Fruit fly (Drosophila melanogaster) whole organism, embryonic: ENCODE data around the gene Utx.

Source experiments
- BEAF-32 ChIP-seq: fragments of 200-800 bp; sonication (Bioruptor generic); optimal IDR thresholded peaks from 3 replicates; lab custom pipeline; 2017; ENCODE audit warnings: missing biosample characterization, missing genetic modification characterization, mild to moderate bottlenecking, moderate library complexity, missing genetic modification reagents
- CG10431 ChIP-seq: fragments of 200-800 bp; sonication (Bioruptor generic); optimal IDR thresholded peaks from 3 replicates; lab custom pipeline; 2018; ENCODE audit warnings: missing biosample characterization, mild to moderate bottlenecking, missing genetic modification characterization
- CG11560 ChIP-seq: fragments of 200-800 bp; sonication (Bioruptor generic); IDR thresholded peaks from 3 replicates; pipeline ENCODE4 v1.3.6; 2022; ENCODE audit warnings: missing biosample characterization, missing genetic modification characterization
- CG12104 ChIP-seq: fragments of 200-800 bp; sonication (Bioruptor generic); optimal IDR thresholded peaks from 3 replicates; lab custom pipeline; 2016; ENCODE audit warnings: missing biosample characterization, missing genetic modification characterization
- CG12155 ChIP-seq: fragments of 200-800 bp; sonication (Bioruptor generic); optimal IDR thresholded peaks from 3 replicates; lab custom pipeline; 2016; ENCODE audit warnings: missing biosample characterization, missing genetic modification characterization
- CG13424 ChIP-seq: fragments of 200-800 bp; sonication (Bioruptor generic); optimal IDR thresholded peaks from 2 replicates; lab custom pipeline; 2019; ENCODE audit warnings: missing biosample characterization, mild to moderate bottlenecking, missing genetic modification characterization, moderate library complexity
- CG15073 ChIP-seq: fragments of 200-800 bp; sonication (Bioruptor generic); optimal IDR thresholded peaks from 2 replicates; lab custom pipeline; 2016; ENCODE audit warnings: missing biosample characterization, missing genetic modification characterization
- CG17802 ChIP-seq: fragments of 200-800 bp; sonication (Bioruptor generic); optimal IDR thresholded peaks from 2 replicates; lab custom pipeline; 2018; ENCODE audit warnings: missing biosample characterization, mild to moderate bottlenecking, missing genetic modification characterization, moderate library complexity
- CG18476 ChIP-seq: fragments of 200-800 bp; sonication (Bioruptor generic); optimal IDR thresholded peaks from 2 replicates; lab custom pipeline; 2016; ENCODE audit warnings: missing biosample characterization, mild to moderate bottlenecking, missing genetic modification characterization
- CG18599 ChIP-seq: fragments of 200-800 bp; sonication (Bioruptor generic); optimal IDR thresholded peaks from 3 replicates; lab custom pipeline; 2017; ENCODE audit warnings: missing biosample characterization, missing genetic modification characterization, mild to moderate bottlenecking, moderate library complexity, missing genetic modification reagents
- CG18619 ChIP-seq: fragments of 200-800 bp; sonication (Bioruptor generic); optimal IDR thresholded peaks from 3 replicates; lab custom pipeline; 2017; ENCODE audit warnings: missing biosample characterization, mild to moderate bottlenecking, missing genetic modification characterization
- CG34376 ChIP-seq: fragments of 200-800 bp; sonication (Bioruptor generic); optimal IDR thresholded peaks from 2 replicates; lab custom pipeline; 2018; ENCODE audit warnings: missing biosample characterization, mild to moderate bottlenecking, missing genetic modification characterization
- CG4360 ChIP-seq: fragments of 200-800 bp; sonication (Bioruptor generic); IDR thresholded peaks from 2 replicates; pipeline ENCODE4 v1.3.6; 2022; ENCODE audit warnings: missing biosample characterization, missing genetic modification characterization
- CG5180 ChIP-seq: fragments of 200-800 bp; sonication (Bioruptor generic); optimal IDR thresholded peaks from 3 replicates; lab custom pipeline; 2017; ENCODE audit warnings: missing biosample characterization, missing genetic modification characterization, mild to moderate bottlenecking, moderate library complexity, missing genetic modification reagents
- CG7556 ChIP-seq: fragments of 200-800 bp; sonication (Bioruptor generic); optimal IDR thresholded peaks from 2 replicates; lab custom pipeline; 2017; ENCODE audit warnings: missing biosample characterization, mild to moderate bottlenecking, missing genetic modification characterization
- CG9437 ChIP-seq: fragments of 200-800 bp; sonication (Bioruptor generic); optimal IDR thresholded peaks from 2 replicates; lab custom pipeline; 2018; ENCODE audit warnings: missing biosample characterization, mild to moderate bottlenecking, missing genetic modification characterization
- CHES-1-like ChIP-seq: fragments of 200-800 bp; sonication (Bioruptor generic); optimal IDR thresholded peaks from 2 replicates; lab custom pipeline; 2016; ENCODE audit warnings: missing biosample characterization, missing genetic modification characterization
- CoRest ChIP-seq: fragments of 200-800 bp; sonication (Bioruptor generic); optimal IDR thresholded peaks from 3 replicates; lab custom pipeline; 2018; ENCODE audit warnings: missing biosample characterization, mild to moderate bottlenecking, missing genetic modification characterization, moderate library complexity
- CrebB ChIP-seq: fragments of 200-800 bp; sonication (Bioruptor generic); optimal IDR thresholded peaks from 3 replicates; lab custom pipeline; 2018; ENCODE audit warnings: missing biosample characterization, mild to moderate bottlenecking, missing genetic modification characterization
- D ChIP-seq, 2 experiments: fragments of 200-800 bp in 1 of 2; fragments of >200 bp in 1 of 2; sonication (Bioruptor generic) in 1 of 2; optimal IDR thresholded peaks; 2 replicates in 1 of 2; 3 replicates in 1 of 2; lab custom pipeline; 2017; ENCODE audit warnings: mild to moderate bottlenecking in 1 of 2, missing biosample characterization in 1 of 2, missing genetic modification characterization in 1 of 2, missing genetic modification reagents in 1 of 2
- Deaf1 ChIP-seq: fragments of 200-800 bp; optimal IDR thresholded peaks from 3 replicates; lab custom pipeline; 2019; ENCODE audit warnings: missing biosample characterization, mild to moderate bottlenecking, missing genetic modification characterization, moderate library complexity
- ERR ChIP-seq: fragments of 200-800 bp; sonication (Bioruptor generic); optimal IDR thresholded peaks from 2 replicates; lab custom pipeline; 2016; ENCODE audit warnings: missing biosample characterization, missing genetic modification characterization
- Elba2 ChIP-seq: fragments of 200-800 bp; sonication (Bioruptor generic); optimal IDR thresholded peaks from 3 replicates; lab custom pipeline; 2016; ENCODE audit warnings: missing biosample characterization, missing genetic modification characterization
- Ets65A ChIP-seq: fragments of 200-800 bp; sonication (Bioruptor generic); peaks from one replicate; lab custom pipeline; 2016; ENCODE audit warnings: missing biosample characterization, missing genetic modification characterization
- Ets97D ChIP-seq: fragments of 200-800 bp; sonication (Bioruptor generic); optimal IDR thresholded peaks from 3 replicates; lab custom pipeline; 2016; ENCODE audit warnings: missing biosample characterization, missing genetic modification characterization
- Fer3 ChIP-seq: fragments of 200-800 bp; sonication (Bioruptor generic); optimal IDR thresholded peaks from 2 replicates; lab custom pipeline; 2018; ENCODE audit warnings: missing biosample characterization, mild to moderate bottlenecking, missing genetic modification characterization, moderate library complexity
- HLH4C ChIP-seq: fragments of 200-800 bp; sonication (Bioruptor generic); IDR thresholded peaks from 3 replicates; pipeline ENCODE4 v1.3.6; 2022; ENCODE audit warnings: missing biosample characterization, missing genetic modification characterization; ENCODE audit not compliant: partially characterized antibody
- Hr3 ChIP-seq: fragments of 200-800 bp; sonication (Bioruptor generic); optimal IDR thresholded peaks from 3 replicates; lab custom pipeline; 2016; ENCODE audit warnings: missing biosample characterization, missing genetic modification characterization
- Hr39 ChIP-seq: fragments of >200 bp; optimal IDR thresholded peaks from 2 replicates; lab custom pipeline; 2017
- Lim3 ChIP-seq: fragments of 200-800 bp; sonication (Bioruptor generic); IDR thresholded peaks from 2 replicates; pipeline ENCODE4 v1.3.6; 2022; ENCODE audit warnings: missing biosample characterization, missing genetic modification characterization
- MESR4 ChIP-seq: fragments of 200-800 bp; sonication (Bioruptor generic); optimal IDR thresholded peaks from 2 replicates; lab custom pipeline; 2018; ENCODE audit warnings: missing biosample characterization, mild to moderate bottlenecking, missing genetic modification characterization, moderate library complexity
- Taf1 ChIP-seq: fragments of 200-800 bp; sonication (Bioruptor generic); IDR thresholded peaks from 2 replicates; pipeline ENCODE4 v1.3.6; 2022; ENCODE audit warnings: missing biosample characterization, missing genetic modification characterization
- al ChIP-seq: fragments of 200-800 bp; sonication (Bioruptor generic); IDR thresholded peaks from 2 replicates; pipeline ENCODE4 v1.3.6; 2022; ENCODE audit warnings: missing biosample characterization, missing genetic modification characterization
- aop ChIP-seq: fragments of 200-800 bp; sonication (Bioruptor generic); IDR thresholded peaks from 2 replicates; pipeline ENCODE4 v1.3.6; 2022; ENCODE audit warnings: missing biosample characterization, missing genetic modification characterization
- caup ChIP-seq: fragments of 200-800 bp; sonication (Bioruptor generic); optimal IDR thresholded peaks from 3 replicates; lab custom pipeline; 2017; ENCODE audit warnings: missing biosample characterization, mild to moderate bottlenecking, missing genetic modification characterization, moderate library complexity; ENCODE audit not compliant: severe bottlenecking
- crol ChIP-seq: fragments of 200-800 bp; sonication (Bioruptor generic); IDR thresholded peaks from 2 replicates; pipeline ENCODE4 v1.3.6; 2022; ENCODE audit warnings: missing biosample characterization, missing genetic modification characterization
- danr ChIP-seq: fragments of 200-800 bp; sonication (Bioruptor generic); IDR thresholded peaks from 2 replicates; pipeline ENCODE4 v1.3.6; 2022; ENCODE audit warnings: missing biosample characterization, missing genetic modification characterization
- dimm ChIP-seq: fragments of 200-800 bp; sonication (Bioruptor generic); IDR thresholded peaks from 2 replicates; pipeline ENCODE4 v1.3.6; 2022; ENCODE audit warnings: missing biosample characterization, missing genetic modification characterization
- dm ChIP-seq: fragments of 200-800 bp; sonication (Bioruptor generic); optimal IDR thresholded peaks from 3 replicates; lab custom pipeline; 2016; ENCODE audit warnings: missing biosample characterization, missing genetic modification characterization
- eve ChIP-seq, 2 experiments: fragments of >200 bp; optimal IDR thresholded peaks; 2 replicates each; lab custom pipeline; 2017; ENCODE audit warnings: missing biosample characterization in 2 of 2, missing genetic modification characterization in 2 of 2
- fd64A ChIP-seq: fragments of 200-800 bp; sonication (Bioruptor generic); optimal IDR thresholded peaks from 3 replicates; lab custom pipeline; 2018; ENCODE audit warnings: missing biosample characterization, mild to moderate bottlenecking, missing genetic modification characterization
- fd96Cb ChIP-seq: fragments of 200-800 bp; sonication (Bioruptor generic); optimal IDR thresholded peaks from 2 replicates; lab custom pipeline; 2018; ENCODE audit warnings: missing biosample characterization, mild to moderate bottlenecking, missing genetic modification characterization, moderate library complexity
- fru ChIP-seq: fragments of >200 bp; optimal IDR thresholded peaks from 2 replicates; lab custom pipeline; 2017
- hkb ChIP-seq, 2 experiments: fragments of 200-800 bp in 1 of 2; fragments of >200 bp in 1 of 2; sonication (Bioruptor generic) in 1 of 2; IDR thresholded peaks in 1 of 2; optimal IDR thresholded peaks in 1 of 2; 2 replicates each; pipeline versions ENCODE4 v1.3.6 to Lab custom; 2017 to 2022; ENCODE audit warnings: missing biosample characterization in 1 of 2, missing genetic modification characterization in 1 of 2
- ind ChIP-seq: fragments of 200-800 bp; sonication (Bioruptor generic); optimal IDR thresholded peaks from 3 replicates; lab custom pipeline; 2016; ENCODE audit warnings: missing biosample characterization, missing genetic modification characterization
- lmd ChIP-seq: fragments of 200-800 bp; sonication (Bioruptor generic); IDR thresholded peaks from 2 replicates; pipeline ENCODE4 v1.3.6; 2022; ENCODE audit warnings: missing biosample characterization, missing genetic modification characterization
- row ChIP-seq: fragments of 200-800 bp; sonication (Bioruptor generic); IDR thresholded peaks from 3 replicates; pipeline ENCODE4 v1.3.6; 2022; ENCODE audit warnings: missing biosample characterization, missing genetic modification characterization
- sd ChIP-seq: fragments of 200-800 bp; sonication (Bioruptor generic); optimal IDR thresholded peaks from 3 replicates; lab custom pipeline; 2018; ENCODE audit warnings: missing biosample characterization, mild to moderate bottlenecking, missing genetic modification characterization, moderate library complexity
- sima ChIP-seq: fragments of 200-800 bp; sonication (Bioruptor generic); optimal IDR thresholded peaks from 2 replicates; lab custom pipeline; 2016; ENCODE audit warnings: missing biosample characterization, missing genetic modification characterization
- sr ChIP-seq: fragments of 200-800 bp; sonication (Bioruptor generic); IDR thresholded peaks from 3 replicates; pipeline ENCODE4 v1.3.6; 2022; ENCODE audit warnings: missing biosample characterization, missing genetic modification characterization
- twi ChIP-seq: fragments of 200-800 bp; optimal IDR thresholded peaks from 2 replicates; lab custom pipeline; 2019; ENCODE audit warnings: missing biosample characterization, mild to moderate bottlenecking, missing genetic modification characterization, moderate library complexity
- vfl ChIP-seq: fragments of 200-800 bp; sonication (Bioruptor generic); optimal IDR thresholded peaks from 2 replicates; lab custom pipeline; 2016; ENCODE audit warnings: missing biosample characterization, missing genetic modification characterization

The Utx gene

DNA sequence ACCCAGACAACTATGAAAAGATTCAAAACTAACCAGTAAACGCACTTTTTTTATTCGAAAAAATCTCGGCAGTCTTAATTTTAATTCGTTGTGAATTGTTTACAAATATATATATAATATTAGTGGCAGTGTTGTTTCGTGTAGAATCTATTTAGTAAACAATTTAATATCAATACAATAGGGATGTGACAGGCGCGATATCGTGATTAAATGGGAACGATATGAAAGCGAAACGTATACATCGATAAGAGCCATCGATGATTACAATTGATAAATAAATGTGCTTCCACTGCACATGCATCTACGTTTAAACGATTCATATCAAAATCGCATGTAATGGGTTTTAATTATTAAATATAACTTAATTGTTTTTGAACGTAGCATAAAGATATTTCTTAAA, 1.2 kb downstream of the Utx start (continued):
- TF ChIP-seq D (optimal IDR thresholded peaks at IDR 0.05; lab: Kevin White, UChicago) = no peak
- TF ChIP-seq D (GFP tag; optimal IDR thresholded peaks at IDR 0.05; lab: Kevin White, UChicago) = no peak
- no peak for TF ChIP-seq CG18476 (GFP tag; lab: Kevin White, UChicago)
- no peak for TF ChIP-seq sr (GFP tag; lab: Robert Waterston, UW)
- no peak for TF ChIP-seq CG15073 (GFP tag; lab: Kevin White, UChicago)
- TF ChIP-seq CrebB (tag; lab: Kevin White, UChicago) = no peak
- no peak for TF ChIP-seq dimm (GFP tag; lab: Robert Waterston, UW)
- no peak for TF ChIP-seq twi (tag; lab: Kevin White, UChicago)
- no peak for TF ChIP-seq CoRest
- TF ChIP-seq fd64A (GFP tag; lab: Kevin White, UChicago) = no peak
- no peak for TF ChIP-seq Ets65A
- TF ChIP-seq CG11560 = no peak
- no peak for TF ChIP-seq CG12155 (GFP tag; lab: Kevin White, UChicago)
- no peak for TF ChIP-seq CG34376 (GFP tag; lab: Kevin White, UChicago)
- peak; percentile 89 for TF ChIP-seq BEAF-32
- TF ChIP-seq CG4360 (GFP tag; lab: Robert Waterston, UW) = no peak
- no peak for TF ChIP-seq Fer3 (tag; lab: Kevin White, UChicago)
- TF ChIP-seq CHES-1-like (GFP tag; lab: Kevin White, UChicago) = no peak
- no peak for TF ChIP-seq Ets97D (GFP tag; lab: Kevin White, UChicago)
- no peak for TF ChIP-seq MESR4 (GFP tag; lab: Kevin White, UChicago)
- TF ChIP-seq Taf1 = no peak
- TF ChIP-seq caup (GFP tag; lab: Kevin White, UChicago) = no peak
- peak; percentile 84 for TF ChIP-seq row
- TF ChIP-seq CG10431 (GFP tag; lab: Kevin White, UChicago) = no peak
- no peak for TF ChIP-seq sima (GFP tag; lab: Kevin White, UChicago)
- TF ChIP-seq lmd = no peak
- TF ChIP-seq aop (GFP tag; lab: Robert Waterston, UW) = no peak
- no peak for TF ChIP-seq ind
- no peak for TF ChIP-seq eve (GFP tag; optimal IDR thresholded peaks at IDR 0.05; lab: Kevin White, UChicago)
- no peak for TF ChIP-seq vfl (GFP tag; lab: Kevin White, UChicago)
- no peak for TF ChIP-seq al (GFP tag; lab: Robert Waterston, UW)
- peak; percentile 59 for TF ChIP-seq CG17802 (tag; lab: Kevin White, UChicago)
- no peak for TF ChIP-seq fru (lab: Kevin White, UChicago)
- no peak for TF ChIP-seq danr (GFP tag; lab: Robert Waterston, UW)
- TF ChIP-seq sd (tag; lab: Kevin White, UChicago) = no peak
- no peak for TF ChIP-seq CG5180 (GFP tag; lab: Kevin White, UChicago)
- no peak for TF ChIP-seq Hr3 (GFP tag; lab: Kevin White, UChicago)
- no peak for TF ChIP-seq CG7556 (GFP tag; lab: Kevin White, UChicago)
- TF ChIP-seq crol = no peak
- TF ChIP-seq CG13424 (tag; lab: Kevin White, UChicago) = peak; percentile 7
- TF ChIP-seq Hr39 = no peak
- no peak for TF ChIP-seq CG12104 (GFP tag; lab: Kevin White, UChicago)
- TF ChIP-seq ERR (GFP tag; lab: Kevin White, UChicago) = no peak
- no peak for TF ChIP-seq CG18619 (GFP tag; lab: Kevin White, UChicago)
- no peak for TF ChIP-seq Lim3 (GFP tag; lab: Robert Waterston, UW)
- no peak for TF ChIP-seq fd96Cb (tag; lab: Kevin White, UChicago)
- TF ChIP-seq Deaf1 (tag; lab: Kevin White, UChicago) = no peak
- TF ChIP-seq CG9437 (GFP tag; lab: Kevin White, UChicago) = no peak
- TF ChIP-seq HLH4C (GFP tag; lab: Robert Waterston, UW) = peak; percentile 87
- TF ChIP-seq dm (GFP tag; lab: Kevin White, UChicago) = no peak
- no peak for TF ChIP-seq Elba2 (GFP tag; lab: Kevin White, UChicago)
- TF ChIP-seq hkb (optimal IDR thresholded peaks at IDR 0.05; lab: Kevin White, UChicago) = no peak
- TF ChIP-seq hkb (GFP tag; IDR thresholded peaks at IDR 0.05; lab: Robert Waterston, UW) = no peak
- TF ChIP-seq CG18599 (GFP tag; lab: Kevin White, UChicago) = no peak
